Worm (Caenorhabditis elegans) whole organism, L2 larva: ENCODE results near the gene lido-14.

Source experiments
- Y55F3AM.14 ChIP-seq: fragments of 200-800 bp; sonication (Bioruptor generic); optimal IDR thresholded peaks from 2 replicates; lab custom pipeline; 2018; ENCODE audit warnings: mild to moderate bottlenecking, missing genetic modification characterization, missing compliant biosample characterization
- ama-1 ChIP-seq: fragments of 150-350 bp; optimal IDR thresholded peaks from 2 replicates; lab custom pipeline; 2018; ENCODE audit warnings: inconsistent platforms
- elt-3 ChIP-seq: sonication (generic microtip); optimal IDR thresholded peaks from 2 replicates; lab custom pipeline; 2017; ENCODE audit warnings: missing biosample characterization, missing genetic modification characterization
- lin-39 ChIP-seq: fragments of 150-350 bp; optimal IDR thresholded peaks from 2 replicates; lab custom pipeline; 2014; ENCODE audit warnings: missing biosample characterization, missing genetic modification reagents, missing genetic modification characterization
- lsy-2 ChIP-seq, 2 experiments: fragments of 150-350 bp in 1 of 2; sonication (generic microtip) in 1 of 2; optimal IDR thresholded peaks; 2 replicates each; lab custom pipeline; 2014 to 2017; ENCODE audit warnings: missing biosample characterization in 2 of 2, missing genetic modification characterization in 2 of 2
- sem-4 ChIP-seq: fragments of 150-350 bp; optimal IDR thresholded peaks from 2 replicates; lab custom pipeline; 2014; ENCODE audit warnings: missing biosample characterization, missing genetic modification reagents, missing genetic modification characterization
- sma-3 ChIP-seq: sonication (generic microtip); optimal IDR thresholded peaks from 2 replicates; lab custom pipeline; 2016; ENCODE audit warnings: missing genetic modification reagents, missing genetic modification characterization, missing compliant biosample characterization
- snpc-4 ChIP-seq: fragments of 150-350 bp; optimal IDR thresholded peaks from 2 replicates; lab custom pipeline; 2014; ENCODE audit warnings: missing biosample characterization, missing genetic modification characterization
- unc-39 ChIP-seq: fragments of 150-350 bp; optimal IDR thresholded peaks from 2 replicates; lab custom pipeline; 2014; ENCODE audit warnings: missing biosample characterization, missing genetic modification characterization
- unc-55 ChIP-seq: fragments of 150-350 bp; sonication (generic microtip); optimal IDR thresholded peaks from 3 replicates; lab custom pipeline; 2014; ENCODE audit warnings: missing biosample characterization, missing genetic modification reagents, missing genetic modification characterization
- ztf-1 ChIP-seq: fragments of 200-800 bp; sonication (Bioruptor generic); conservative IDR thresholded peaks from 2 replicates; pipeline ENCODE4 v1.3.6; 2022; ENCODE audit warnings: missing genetic modification characterization, missing compliant biosample characterization
- ztf-11 ChIP-seq: sonication (generic microtip); optimal IDR thresholded peaks from 2 replicates; lab custom pipeline; 2017; ENCODE audit warnings: missing biosample characterization, missing genetic modification characterization

- TF ChIP-seq sma-3 (GFP tag; lab: Kevin White, UChicago), result no peak
- TF ChIP-seq ztf-11, result no peak
- TF ChIP-seq ama-1 (lab: Kevin White, UChicago), result no peak
- TF ChIP-seq unc-39, result no peak
- no peak for TF ChIP-seq snpc-4 (tag; lab: Kevin White, UChicago)
- no peak for TF ChIP-seq unc-55 (GFP tag; lab: Kevin White, UChicago)
- TF ChIP-seq lsy-2 (tag; optimal IDR thresholded peaks at IDR 0.05; lab: Kevin White, UChicago), result no peak
- no peak for TF ChIP-seq sem-4 (tag; lab: Kevin White, UChicago)
- TF ChIP-seq elt-3 (tag; lab: Kevin White, UChicago), result no peak
- no peak for TF ChIP-seq Y55F3AM.14
- no peak for TF ChIP-seq lin-39 (tag; lab: Kevin White, UChicago)
- no peak for TF ChIP-seq ztf-1 (GFP tag; lab: Robert Waterston, UW)
Observed at ce11 chrII:3381510-3381909, 22.6 kb downstream of the lido-14 start, which contains the start of gene T06D4.1.
